Fruit fly (Drosophila melanogaster) whole organism, wandering third instar larva: ENCODE data around the gene CSN5.

Experiments
- Abd-B ChIP-seq: fragments of >200 bp; optimal IDR thresholded peaks from 2 replicates; lab custom pipeline; 2017; ENCODE audit warnings: missing biosample characterization, missing genetic modification characterization
- CG32264 ChIP-seq: fragments of 200-800 bp; sonication (Bioruptor generic); optimal IDR thresholded peaks from 2 replicates; lab custom pipeline; 2016; ENCODE audit warnings: missing biosample characterization, missing genetic modification characterization
- Dif ChIP-seq: fragments of 200-275, 200-300 bp; sonication (Bioruptor generic); optimal IDR thresholded peaks from 2 replicates; lab custom pipeline; 2018; ENCODE audit warnings: missing biosample characterization, missing genetic modification characterization; ENCODE audit not compliant: partially characterized antibody
- GATAd ChIP-seq: sonication (Bioruptor generic); optimal IDR thresholded peaks from 2 replicates; lab custom pipeline; 2016; ENCODE audit warnings: missing biosample characterization, missing genetic modification characterization
- Hnf4 ChIP-seq: fragments of 200-800 bp; sonication (Bioruptor generic); optimal IDR thresholded peaks from 2 replicates; lab custom pipeline; 2016; ENCODE audit warnings: missing biosample characterization, mild to moderate bottlenecking, missing genetic modification characterization
- Hr78 ChIP-seq: fragments of >200 bp; optimal IDR thresholded peaks from 2 replicates; lab custom pipeline; 2017; ENCODE audit warnings: missing biosample characterization, missing genetic modification characterization
- Hr83 ChIP-seq: fragments of 200-300 bp; sonication (Bioruptor generic); optimal IDR thresholded peaks from 2 replicates; lab custom pipeline; 2016; ENCODE audit warnings: missing biosample characterization, mild to moderate bottlenecking, missing genetic modification characterization, moderate library complexity; ENCODE audit not compliant: poor library complexity, severe bottlenecking
- Jra ChIP-seq: sonication (Bioruptor generic); optimal IDR thresholded peaks from 2 replicates; lab custom pipeline; 2016; ENCODE audit warnings: missing biosample characterization, missing genetic modification characterization
- Mio ChIP-seq: sonication (Bioruptor generic); optimal IDR thresholded peaks from 2 replicates; lab custom pipeline; 2016; ENCODE audit warnings: missing biosample characterization, missing genetic modification characterization
- OdsH ChIP-seq: fragments of 200-800 bp; sonication (Bioruptor generic); optimal IDR thresholded peaks from 2 replicates; lab custom pipeline; 2016; ENCODE audit warnings: missing biosample characterization, mild to moderate bottlenecking, missing genetic modification characterization
- Rel ChIP-seq, 2 experiments: fragments of 200-800 bp; sonication (Bioruptor generic) in 1 of 2; optimal IDR thresholded peaks; 2 replicates in 1 of 2; 3 replicates in 1 of 2; lab custom pipeline; 2016 to 2019; ENCODE audit warnings: mild to moderate bottlenecking in 2 of 2, missing biosample characterization in 2 of 2, missing genetic modification characterization in 2 of 2, moderate library complexity in 1 of 2
- Sp1 ChIP-seq: fragments of 200-800 bp; sonication (Bioruptor generic); optimal IDR thresholded peaks from 3 replicates; lab custom pipeline; 2019; ENCODE audit warnings: missing biosample characterization, mild to moderate bottlenecking, missing genetic modification characterization, moderate library complexity
- Vsx2 ChIP-seq: fragments of 200-300, 225-300 bp; sonication (Bioruptor generic); optimal IDR thresholded peaks from 2 replicates; lab custom pipeline; 2018; ENCODE audit warnings: missing biosample characterization, missing genetic modification characterization; ENCODE audit not compliant: partially characterized antibody
- br ChIP-seq: fragments of 200-800 bp; sonication (Bioruptor generic); optimal IDR thresholded peaks from 2 replicates; lab custom pipeline; 2016; ENCODE audit warnings: missing biosample characterization, missing genetic modification characterization
- brk ChIP-seq: fragments of 200-800 bp; sonication (Bioruptor generic); optimal IDR thresholded peaks from 2 replicates; lab custom pipeline; 2016; ENCODE audit warnings: missing biosample characterization, mild to moderate bottlenecking, missing genetic modification characterization
- dl ChIP-seq, 2 experiments: fragments of 175-275, 200-275 bp in 1 of 2; fragments of 200-275 bp in 1 of 2; sonication (Bioruptor generic); optimal IDR thresholded peaks; lab custom pipeline; 2018; ENCODE audit warnings: mild to moderate bottlenecking in 2 of 2, missing biosample characterization in 2 of 2, missing genetic modification characterization in 2 of 2, moderate library complexity in 2 of 2; ENCODE audit not compliant: partially characterized antibody in 2 of 2, insufficient read depth in 1 of 2
- dmrt93B ChIP-seq: fragments of 200-800 bp; sonication (Bioruptor generic); optimal IDR thresholded peaks from 2 replicates; lab custom pipeline; 2018; ENCODE audit warnings: missing biosample characterization, mild to moderate bottlenecking, missing genetic modification characterization
- dsf ChIP-seq: sonication (Bioruptor generic); optimal IDR thresholded peaks from 2 replicates; lab custom pipeline; 2016; ENCODE audit warnings: missing biosample characterization, missing genetic modification characterization, borderline replicate concordance
- ey ChIP-seq: fragments of 200-800 bp; sonication (Bioruptor generic); optimal IDR thresholded peaks from 2 replicates; lab custom pipeline; 2016; ENCODE audit warnings: missing biosample characterization, missing genetic modification characterization
- foxo ChIP-seq, 2 experiments: fragments of 200-800 bp; sonication (Bioruptor generic); optimal IDR thresholded peaks; 2 replicates in 1 of 2; 3 replicates in 1 of 2; lab custom pipeline; 2016 to 2017; ENCODE audit warnings: missing biosample characterization in 2 of 2, missing genetic modification characterization in 2 of 2
- fru ChIP-seq: fragments of 200-800 bp; sonication (Bioruptor generic); optimal IDR thresholded peaks from 3 replicates; lab custom pipeline; 2016; ENCODE audit warnings: missing biosample characterization, mild to moderate bottlenecking, missing genetic modification characterization
- h ChIP-seq: fragments of 200-800 bp; sonication (Bioruptor generic); optimal IDR thresholded peaks from 3 replicates; lab custom pipeline; 2016; ENCODE audit warnings: missing biosample characterization, mild to moderate bottlenecking, missing genetic modification characterization
- jim ChIP-seq: fragments of 175-275, 200-325 bp; sonication (Bioruptor generic); optimal IDR thresholded peaks from 2 replicates; lab custom pipeline; 2016; ENCODE audit warnings: missing biosample characterization, mild to moderate bottlenecking, missing genetic modification characterization
- lola ChIP-seq: fragments of >200 bp; optimal IDR thresholded peaks from 2 replicates; lab custom pipeline; 2017; ENCODE audit warnings: missing biosample characterization, missing genetic modification characterization
- pan ChIP-seq: fragments of >200 bp; optimal IDR thresholded peaks from 2 replicates; lab custom pipeline; 2017
- psq ChIP-seq: fragments of 200-800 bp; sonication (Bioruptor generic); optimal IDR thresholded peaks from 3 replicates; lab custom pipeline; 2017; ENCODE audit warnings: missing biosample characterization, mild to moderate bottlenecking, missing genetic modification characterization, moderate library complexity
- rgr ChIP-seq: fragments of 200-800 bp; sonication (Bioruptor generic); optimal IDR thresholded peaks from 3 replicates; lab custom pipeline; 2016; ENCODE audit warnings: missing biosample characterization, mild to moderate bottlenecking, missing genetic modification characterization
- sage ChIP-seq: fragments of 200-800 bp; sonication (Bioruptor generic); optimal IDR thresholded peaks from 2 replicates; lab custom pipeline; 2016; ENCODE audit warnings: missing biosample characterization, mild to moderate bottlenecking, missing genetic modification characterization
- tai ChIP-seq: sonication (Bioruptor generic); optimal IDR thresholded peaks from 2 replicates; lab custom pipeline; 2016; ENCODE audit warnings: missing biosample characterization, missing genetic modification characterization
- usp ChIP-seq: fragments of >200 bp; optimal IDR thresholded peaks from 2 replicates; lab custom pipeline; 2017; ENCODE audit warnings: missing biosample characterization, missing genetic modification characterization

CSN5 gene

DNA sequence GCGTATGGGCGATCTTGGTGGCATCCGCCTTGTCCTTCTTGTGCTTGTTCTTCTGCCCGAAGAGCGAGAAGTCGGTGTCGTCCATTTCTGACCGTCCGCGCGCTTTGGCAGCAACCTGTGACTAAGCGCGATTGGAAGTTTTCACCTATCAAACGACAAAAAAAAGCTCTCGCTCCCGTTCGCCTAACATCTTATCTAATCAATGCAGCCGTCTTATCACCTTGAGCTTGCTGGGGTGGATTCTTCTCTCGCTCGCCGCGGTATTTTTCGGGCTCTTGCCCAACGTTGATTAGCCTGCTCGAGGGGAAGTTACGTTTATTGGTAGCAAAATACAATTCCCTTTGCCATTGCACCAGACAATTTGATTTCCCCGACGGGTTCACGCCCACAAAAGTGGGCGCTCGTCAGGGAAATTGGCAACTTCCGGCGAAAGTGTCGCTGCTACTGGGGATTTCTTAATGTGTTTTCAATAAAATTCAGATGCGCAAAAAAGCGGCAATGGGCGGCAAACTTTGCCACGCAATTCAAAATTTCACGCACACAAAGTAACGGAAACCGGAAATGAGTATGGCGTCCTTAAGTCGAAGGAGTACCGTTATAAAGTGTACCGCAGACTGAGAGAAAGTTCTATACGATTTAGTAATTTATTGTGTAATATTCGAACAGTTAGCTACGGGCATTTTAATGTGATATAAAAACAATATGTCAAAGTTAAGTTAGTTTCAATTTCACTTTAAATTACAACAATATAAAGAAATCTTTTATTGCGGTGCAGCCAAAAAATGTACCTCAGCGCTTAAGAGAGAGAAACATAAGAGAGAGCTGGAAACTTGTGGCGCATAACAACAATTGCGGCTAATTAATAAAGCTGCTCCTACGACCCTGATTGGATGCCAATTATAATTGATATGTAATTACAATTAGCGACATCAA, 31.3 kb downstream of the CSN5 start, which contains the start of gene Decay:
TSS of gene Decay (minus strand) at position 132 of the 933 bp plus-strand sequence.
- TF ChIP-seq ey (GFP tag; lab: Kevin White, UChicago) (peak; percentile 16), foxo (GFP tag; optimal IDR thresholded peaks at IDR 0.05; lab: Kevin White, UChicago) (peak in 1 of 2 experiments; percentile 28), fru (peak; percentile 47), br (peak; percentile 8), OdsH (GFP tag; lab: Kevin White, UChicago) (peak; percentile 28), dsf (GFP tag; lab: Kevin White, UChicago) (no peak), rgr (GFP tag; lab: Kevin White, UChicago) (peak; percentile 40), h (GFP tag; lab: Kevin White, UChicago) (peak; percentile 28), sage (no peak), usp (GFP tag; lab: Kevin White, UChicago) (no peak), Vsx2 (GFP tag; lab: Kevin White, UChicago) (peak; percentile 90), Jra (no peak), Mio (GFP tag; lab: Kevin White, UChicago) (no peak), Hnf4 (GFP tag; lab: Kevin White, UChicago) (peak; percentile 26), tai (no peak)

DNA sequence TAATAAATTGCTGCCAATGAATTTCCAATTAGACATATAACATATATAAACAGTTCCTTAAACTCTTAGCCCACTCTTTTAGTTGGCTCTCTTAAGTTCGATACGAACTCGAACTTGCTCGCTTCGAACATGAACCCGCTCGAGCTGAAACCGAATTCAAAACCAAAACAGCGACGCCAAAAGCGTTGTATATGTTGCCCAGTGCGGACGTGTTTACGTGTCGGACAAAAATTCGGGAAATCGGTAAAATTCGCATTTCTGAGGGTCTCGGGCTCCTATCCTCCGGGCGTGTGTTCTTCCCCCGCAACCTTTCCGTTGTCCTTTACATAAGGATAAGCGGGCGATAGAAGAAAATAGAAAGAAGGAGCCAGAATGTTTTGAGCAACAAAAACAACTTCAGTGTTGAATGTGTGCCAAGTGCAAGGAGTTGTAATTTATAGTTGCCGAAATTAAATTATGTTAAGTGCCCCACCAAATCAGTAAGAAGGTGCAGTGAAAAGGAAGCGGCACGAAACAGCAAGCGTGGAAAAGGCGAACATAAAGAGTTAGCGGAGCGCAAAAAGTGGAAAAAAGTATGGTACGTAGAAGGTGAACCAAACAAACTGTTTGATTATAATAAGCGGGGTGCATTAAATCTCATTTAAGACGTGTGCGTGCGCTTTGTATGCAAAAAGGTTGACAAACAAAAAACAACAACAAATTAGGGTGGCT, 32.9 kb downstream of the CSN5 start, which contains the start of gene CG42342:
TSS of gene CG42342 (plus strand) at position 176 of the 711 bp plus-strand sequence.
- peak; percentile 10 for TF ChIP-seq Vsx2 (GFP tag; lab: Kevin White, UChicago)
- no peak for TF ChIP-seq brk
- no peak for TF ChIP-seq foxo (GFP tag; optimal IDR thresholded peaks at IDR 0.05; lab: Kevin White, UChicago)
- no peak for TF ChIP-seq lola
- peak; percentile 60 for TF ChIP-seq psq (GFP tag; lab: Kevin White, UChicago)

DNA sequence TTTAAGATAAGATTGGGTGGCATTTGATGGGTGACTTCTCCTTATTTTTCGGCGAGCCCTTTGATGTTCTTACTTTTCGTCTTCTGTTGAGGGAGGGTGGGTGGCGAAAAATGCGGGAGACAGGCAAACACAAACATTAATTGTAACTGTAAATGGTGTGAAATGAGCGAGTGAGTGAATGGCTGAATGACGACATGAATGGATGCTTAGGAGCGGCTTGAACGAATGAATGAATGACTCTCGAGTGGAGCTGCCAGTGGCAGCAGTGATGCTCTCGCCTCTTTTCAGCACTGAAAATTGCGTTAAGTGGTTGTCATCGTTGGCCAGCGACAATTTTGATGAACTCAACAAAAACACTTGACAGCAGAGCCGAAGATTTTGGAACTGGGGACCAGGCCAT, 34.6 kb downstream of the CSN5 start:
- TF ChIP-seq Abd-B (GFP tag; lab: Kevin White, UChicago) (no peak), CG32264 (GFP tag; lab: Kevin White, UChicago) (no peak), Rel (GFP tag; optimal IDR thresholded peaks at IDR 0.05; lab: Kevin White, UChicago) (no peak), Rel (tag; optimal IDR thresholded peaks at IDR 0.05; lab: Kevin White, UChicago) (no peak), fru (no peak), br (no peak), lola (no peak), Mio (GFP tag; lab: Kevin White, UChicago) (no peak), dmrt93B (GFP tag; lab: Kevin White, UChicago) (no peak), dl (GFP tag; optimal IDR thresholded peaks at IDR 0.05; lab: Kevin White, UChicago; ENCODE audit: insufficient read depth in 1 of 2, partially characterized antibody in 2 of 2) (no peak), Sp1 (GFP tag; lab: Kevin White, UChicago) (no peak), dsf (GFP tag; lab: Kevin White, UChicago) (no peak), psq (GFP tag; lab: Kevin White, UChicago) (no peak), Jra (no peak), OdsH (GFP tag; lab: Kevin White, UChicago) (no peak), Hr83 (GFP tag; lab: Kevin White, UChicago) (no peak), GATAd (no peak)

DNA sequence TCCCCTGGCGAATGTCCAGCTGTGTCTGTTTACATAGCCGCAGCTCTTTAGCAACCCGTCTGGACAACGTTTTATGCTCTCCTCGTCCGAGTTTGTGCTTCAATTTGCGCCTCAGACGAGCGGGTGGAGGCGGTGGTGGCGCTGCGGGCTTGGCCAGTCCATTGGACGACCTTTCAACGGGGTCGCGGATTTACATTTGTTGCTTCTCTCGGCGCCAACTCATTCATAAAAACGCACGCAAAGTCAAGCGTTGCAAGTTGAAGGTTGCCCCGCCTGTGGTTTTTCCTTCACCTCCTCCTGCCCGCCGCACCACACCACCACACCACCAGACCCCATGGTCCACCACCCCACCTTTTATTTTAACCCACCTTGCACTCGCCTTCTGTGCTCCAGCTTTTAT, 37.8 kb downstream of the CSN5 start:
- TF ChIP-seq Hr78 (no peak), brk (no peak), pan (lab: Kevin White, UChicago) (no peak), jim (GFP tag; lab: Kevin White, UChicago) (no peak), GATAd (no peak), Vsx2 (GFP tag; lab: Kevin White, UChicago) (no peak), dsf (GFP tag; lab: Kevin White, UChicago) (no peak), Dif (GFP tag; lab: Kevin White, UChicago) (no peak), foxo (GFP tag; optimal IDR thresholded peaks at IDR 0.05; lab: Kevin White, UChicago) (no peak), rgr (GFP tag; lab: Kevin White, UChicago) (no peak), br (no peak), h (GFP tag; lab: Kevin White, UChicago) (no peak), Hnf4 (GFP tag; lab: Kevin White, UChicago) (no peak), sage (no peak), lola (no peak), ey (GFP tag; lab: Kevin White, UChicago) (no peak)
